Fruit fly (Drosophila melanogaster): ENCODE data around the gene ATPsynE.

The ATPsynE gene

DNA sequence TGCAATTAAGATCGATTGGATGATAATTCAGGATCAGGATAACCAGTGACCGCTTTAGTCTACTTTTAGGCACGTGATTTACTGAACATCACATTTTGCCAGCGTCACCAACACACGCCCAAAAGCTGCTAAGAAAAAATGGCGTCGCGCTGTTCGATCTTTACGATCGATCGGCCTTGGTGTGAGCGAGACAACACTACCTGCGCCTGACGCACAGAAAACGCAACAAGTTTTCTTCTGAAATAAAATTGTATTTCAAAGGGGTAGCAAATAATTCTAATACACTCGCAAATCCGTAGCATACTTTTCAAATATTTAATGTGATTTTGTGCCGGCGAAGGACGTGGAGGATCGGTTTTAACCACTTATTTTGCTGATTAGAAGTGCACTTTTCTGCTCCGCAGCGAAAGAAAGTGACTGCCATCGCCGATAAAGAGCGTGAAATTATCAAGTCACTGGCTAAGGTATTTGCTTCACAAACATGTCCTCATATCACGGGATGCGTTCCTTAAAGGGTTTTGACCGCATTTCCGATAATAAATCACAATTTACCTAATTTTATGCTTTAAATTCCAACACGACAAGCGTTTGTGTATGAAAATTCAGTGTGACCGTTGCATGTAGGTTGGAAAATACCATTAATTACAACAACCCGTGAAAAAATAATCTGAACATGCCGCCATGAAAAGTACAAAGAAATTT, 18.6 kb upstream of the ATPsynE start (continued):
- TF ChIP-seq CG10462 (GFP tag; optimal IDR thresholded peaks at IDR 0.05) (no peak), CG2116 (GFP tag; optimal IDR thresholded peaks at IDR 0.05) (no peak), vvl (GFP tag; IDR thresholded peaks at IDR 0.05) (no peak; the same call in 1 of the 2 replicates), ken (GFP tag; IDR thresholded peaks at IDR 0.05) (no peak), Atf3 (GFP tag; optimal IDR thresholded peaks at IDR 0.05) (no peak), vnd (GFP tag; IDR thresholded peaks at IDR 0.05; ENCODE audit: partially characterized antibody) (no peak), CG14710 (tag; optimal IDR thresholded peaks at IDR 0.05) (no peak), CG6765 (GFP tag; optimal IDR thresholded peaks at IDR 0.05) (no peak), NFAT (GFP tag; IDR thresholded peaks at IDR 0.05) (no peak), CG42726 (GFP tag; IDR thresholded peaks at IDR 0.05; ENCODE audit: partially characterized antibody) (0 out of 2 replicates have a peak, but pooled peaks have one; percentile 36), sug (tag; optimal IDR thresholded peaks at IDR 0.05) (no peak), gfzf (GFP tag; optimal IDR thresholded peaks at IDR 0.05) (peak; percentile 67), inv (GFP tag; IDR thresholded peaks at IDR 0.05; ENCODE audit: partially characterized antibody) (no peak), zen (tag; optimal IDR thresholded peaks at IDR 0.05) (no peak), Eip74EF (GFP tag; optimal IDR thresholded peaks at IDR 0.05) (no peak), onecut (GFP tag; IDR thresholded peaks at IDR 0.05) (peak; percentile 87), Fer2 (tag; optimal IDR thresholded peaks at IDR 0.05) (no peak), Lhr (GFP tag; optimal IDR thresholded peaks at IDR 0.05) (no peak), MTF-1 (GFP tag; optimal IDR thresholded peaks at IDR 0.05; ENCODE audit: borderline replicate concordance) (no peak), Abd-B (GFP tag; optimal IDR thresholded peaks at IDR 0.05) (peak; percentile 63), CG9797 (GFP tag; optimal IDR thresholded peaks at IDR 0.05) (no peak), HHEX (GFP tag; optimal IDR thresholded peaks at IDR 0.05) (no peak), CG1024 (GFP tag; IDR thresholded peaks at IDR 0.05) (no peak), Atf6 (GFP tag; IDR thresholded peaks at IDR 0.05) (no peak), dysf (GFP tag; IDR thresholded peaks at IDR 0.05) (no peak), sob (GFP tag; IDR thresholded peaks at IDR 0.05) (no peak), CG2199 (GFP tag; IDR thresholded peaks at IDR 0.05) (no peak), bowl (GFP tag; IDR thresholded peaks at IDR 0.05) (no peak), CG10209 (GFP tag; optimal IDR thresholded peaks at IDR 0.05) (no peak), CG7786 (GFP tag; optimal IDR thresholded peaks at IDR 0.05) (no peak), Dfd (GFP tag; optimal IDR thresholded peaks at IDR 0.05) (no peak), CG14965 (GFP tag; optimal IDR thresholded peaks at IDR 0.05; ENCODE audit: borderline replicate concordance) (no peak), da (GFP tag; optimal IDR thresholded peaks at IDR 0.05) (no peak), CG3838 (GFP tag; optimal IDR thresholded peaks at IDR 0.05) (no peak), CG9215 (GFP tag; IDR thresholded peaks at IDR 0.05) (no peak), slp2 (GFP tag; optimal IDR thresholded peaks at IDR 0.05) (no peak), CG10565 (GFP tag; optimal IDR thresholded peaks at IDR 0.05) (no peak), CG11696 (GFP tag; IDR thresholded peaks at IDR 0.05) (no peak), otp (GFP tag; IDR thresholded peaks at IDR 0.05) (no peak), Lim3 (GFP tag; IDR thresholded peaks at IDR 0.05) (no peak), CG10267 (tag; optimal IDR thresholded peaks at IDR 0.05) (no peak), bigmax (GFP tag; optimal IDR thresholded peaks at IDR 0.05) (no peak), amos (GFP tag; IDR thresholded peaks at IDR 0.05; ENCODE audit: partially characterized antibody) (no peak), CG11085 (GFP tag; IDR thresholded peaks at IDR 0.05) (no peak), ci (GFP tag; IDR thresholded peaks at IDR 0.05) (peak; percentile 36; the same call in 1 of the 3 replicates), knrl (GFP tag; IDR thresholded peaks at IDR 0.05; ENCODE audit: partially characterized antibody) (no peak), croc (GFP tag; conservative IDR thresholded peaks at IDR 0.05) (no peak), fu2 (GFP tag; optimal IDR thresholded peaks at IDR 0.05) (no peak), cato (GFP tag; optimal IDR thresholded peaks at IDR 0.05; ENCODE audit: borderline replicate concordance) (no peak), CG18764 (GFP tag; optimal IDR thresholded peaks at IDR 0.05) (no peak)
